Fruit fly (Drosophila melanogaster) whole organism, embryonic: ENCODE data around the gene tws.

ENCODE experiments used
- CG13424 ChIP-seq: fragments of 200-800 bp; sonication (Bioruptor generic); optimal IDR thresholded peaks from 2 replicates; lab custom pipeline; 2019; ENCODE audit warnings: missing biosample characterization, mild to moderate bottlenecking, missing genetic modification characterization, moderate library complexity
- CG42726 ChIP-seq: fragments of 200-800 bp; sonication (Bioruptor generic); IDR thresholded peaks from 2 replicates; pipeline ENCODE4 v1.3.6; 2022; ENCODE audit warnings: missing biosample characterization, missing genetic modification characterization; ENCODE audit not compliant: partially characterized antibody
- ERR ChIP-seq: fragments of 200-800 bp; sonication (Bioruptor generic); optimal IDR thresholded peaks from 2 replicates; lab custom pipeline; 2016; ENCODE audit warnings: missing biosample characterization, missing genetic modification characterization
- Kr ChIP-seq: fragments of 200-800 bp; sonication (Bioruptor generic); optimal IDR thresholded peaks from 2 replicates; lab custom pipeline; 2017; ENCODE audit warnings: missing biosample characterization, mild to moderate bottlenecking, missing genetic modification characterization
- Usf ChIP-seq: fragments of 200-800 bp; sonication (Bioruptor generic); optimal IDR thresholded peaks from 2 replicates; lab custom pipeline; 2017; ENCODE audit warnings: missing genotype, missing biosample characterization, missing genetic modification characterization
- ase ChIP-seq: fragments of 200-800 bp; sonication (Bioruptor generic); IDR thresholded peaks from 3 replicates; pipeline ENCODE4 v1.3.6; 2022; ENCODE audit warnings: missing biosample characterization, missing genetic modification characterization
- kah ChIP-seq: fragments of 200-800 bp; sonication (Bioruptor generic); optimal IDR thresholded peaks from 2 replicates; lab custom pipeline; 2018; ENCODE audit warnings: missing biosample characterization, mild to moderate bottlenecking, missing genetic modification characterization

dm6 chr3R:10091513-10091912 is 48.1 kb downstream of the tws start:
- TF ChIP-seq Usf (GFP tag; lab: Kevin White, UChicago) (no peak), Kr (GFP tag; lab: Kevin White, UChicago) (no peak), ase (GFP tag; lab: Robert Waterston, UW) (no peak), CG42726 (GFP tag; lab: Robert Waterston, UW) (no peak), kah (GFP tag; lab: Kevin White, UChicago) (no peak), CG13424 (tag; lab: Kevin White, UChicago) (no peak), ERR (GFP tag; lab: Kevin White, UChicago) (no peak)
